Worm (Caenorhabditis elegans): Measurements from ENCODE around the gene ttbk-2.2.
A peak's percentile ranks its signal among the peaks of the same experiment; 100 is the strongest.

ce11 chrIV:5108971-5109370 lies 42.2 kb upstream of the ttbk-2.2 start:
- TF ChIP-seq ztf-11 (tag; optimal IDR thresholded peaks at IDR 0.05), result no peak
- no peak for TF ChIP-seq pha-4 (tag; optimal IDR thresholded peaks at IDR 0.05)
- TF ChIP-seq lin-13 (tag; optimal IDR thresholded peaks at IDR 0.05), result no peak
- no peak for TF ChIP-seq snpc-4 (tag; optimal IDR thresholded peaks at IDR 0.05)
- TF ChIP-seq blmp-1 (tag; optimal IDR thresholded peaks at IDR 0.05), result no peak
- no peak for TF ChIP-seq nhr-28 (tag; optimal IDR thresholded peaks at IDR 0.05)
- no peak for TF ChIP-seq elt-3 (tag; optimal IDR thresholded peaks at IDR 0.05)
- peak; percentile 98 for TF ChIP-seq ces-1 (GFP tag; optimal IDR thresholded peaks at IDR 0.05)
